Worm (Caenorhabditis elegans) whole organism, late embryonic: ENCODE data around the gene hrg-3.

Experiments
- C08G9.2 ChIP-seq: sonication (generic microtip); optimal IDR thresholded peaks from 2 replicates; lab custom pipeline; 2016; ENCODE audit warnings: mild to moderate bottlenecking, missing genetic modification characterization, moderate library complexity, missing compliant biosample characterization
- ama-1 ChIP-seq: fragments of 150-350 bp; optimal IDR thresholded peaks from 2 replicates; lab custom pipeline; 2014
- ceh-30 ChIP-seq: fragments of 150-350 bp; optimal IDR thresholded peaks from 2 replicates; lab custom pipeline; 2014; ENCODE audit warnings: missing biosample characterization, missing genetic modification characterization
- ceh-31 ChIP-seq: sonication (generic microtip); optimal IDR thresholded peaks from 2 replicates; lab custom pipeline; 2016; ENCODE audit warnings: missing genetic modification characterization, missing compliant biosample characterization
- ceh-9 ChIP-seq: sonication (generic microtip); optimal IDR thresholded peaks from 2 replicates; lab custom pipeline; 2016; ENCODE audit warnings: mild to moderate bottlenecking, missing genetic modification characterization, inconsistent platforms, missing compliant biosample characterization
- dmd-4 ChIP-seq: sonication (generic microtip); optimal IDR thresholded peaks from 2 replicates; lab custom pipeline; 2016; ENCODE audit warnings: borderline replicate concordance, missing genetic modification characterization, missing compliant biosample characterization
- gmeb-2 ChIP-seq: sonication (generic microtip); optimal IDR thresholded peaks from 2 replicates; lab custom pipeline; 2016; ENCODE audit warnings: missing genetic modification characterization, inconsistent platforms, missing compliant biosample characterization
- hlh-8 ChIP-seq: sonication (generic microtip); optimal IDR thresholded peaks from 2 replicates; lab custom pipeline; 2016; ENCODE audit warnings: missing genotype, missing genetic modification characterization, missing compliant biosample characterization
- pha-4 ChIP-seq: fragments of 150-350 bp; optimal IDR thresholded peaks from 2 replicates; lab custom pipeline; 2018; ENCODE audit warnings: missing biosample characterization, missing genetic modification reagents, missing genetic modification characterization
- pqm-1 ChIP-seq: sonication (generic microtip); optimal IDR thresholded peaks from 2 replicates; lab custom pipeline; 2016; ENCODE audit warnings: missing genetic modification characterization, missing compliant biosample characterization
- ref-2 ChIP-seq: sonication (generic microtip); optimal IDR thresholded peaks from 2 replicates; lab custom pipeline; 2016; ENCODE audit warnings: missing genetic modification characterization, missing compliant biosample characterization
- sox-4 ChIP-seq: sonication (generic microtip); optimal IDR thresholded peaks from 2 replicates; lab custom pipeline; 2017; ENCODE audit warnings: mild to moderate bottlenecking, missing genetic modification characterization, inconsistent platforms, missing compliant biosample characterization
- syd-9 ChIP-seq: sonication (generic microtip); optimal IDR thresholded peaks from 2 replicates; lab custom pipeline; 2016; ENCODE audit warnings: mild to moderate bottlenecking, missing genetic modification characterization, moderate library complexity, missing compliant biosample characterization
- tbx-2 ChIP-seq: sonication (generic microtip); optimal IDR thresholded peaks from 2 replicates; lab custom pipeline; 2016; ENCODE audit warnings: missing genetic modification characterization, missing compliant biosample characterization

- TF ChIP-seq ref-2 (tag; lab: Kevin White, UChicago) (no peak), dmd-4 (no peak), ceh-31 (tag; lab: Kevin White, UChicago) (no peak), gmeb-2 (tag; lab: Kevin White, UChicago) (no peak), ceh-9 (tag; lab: Kevin White, UChicago) (no peak), ama-1 (no peak), pqm-1 (tag; lab: Kevin White, UChicago) (no peak), tbx-2 (no peak), ceh-30 (no peak), pha-4 (tag; lab: Kevin White, UChicago) (no peak), sox-4 (tag; lab: Kevin White, UChicago) (no peak), syd-9 (tag; lab: Kevin White, UChicago) (no peak), hlh-8 (no peak), C08G9.2 (tag; lab: Kevin White, UChicago) (no peak)
Measured at ce11 chrV:9756242-9756641, at the start of gene hrg-3.
